Fruit fly (Drosophila melanogaster) whole organism, embryonic: ENCODE results near the gene CG42749.

Source experiments
- Antp ChIP-seq: fragments of 200-800 bp; sonication (Bioruptor generic); optimal IDR thresholded peaks from 3 replicates; lab custom pipeline; 2016; ENCODE audit warnings: missing biosample characterization, missing genetic modification characterization
- CG10147 ChIP-seq: fragments of 200-800 bp; sonication (Bioruptor generic); optimal IDR thresholded peaks from 2 replicates; lab custom pipeline; 2019; ENCODE audit warnings: missing biosample characterization, mild to moderate bottlenecking, missing genetic modification characterization, moderate library complexity
- CG10565 ChIP-seq: fragments of 200-800 bp; sonication (Bioruptor generic); optimal IDR thresholded peaks from 3 replicates; lab custom pipeline; 2016; ENCODE audit warnings: missing biosample characterization, mild to moderate bottlenecking, missing genetic modification characterization
- CG13894 ChIP-seq: fragments of 200-800 bp; sonication (Bioruptor generic); optimal IDR thresholded peaks from 3 replicates; lab custom pipeline; 2018; ENCODE audit warnings: missing biosample characterization, mild to moderate bottlenecking, missing genetic modification characterization, moderate library complexity
- CG15479 ChIP-seq: fragments of 200-800 bp; sonication (Bioruptor generic); optimal IDR thresholded peaks from 3 replicates; lab custom pipeline; 2019; ENCODE audit warnings: missing biosample characterization, mild to moderate bottlenecking, missing genetic modification characterization, moderate library complexity
- CG15514 ChIP-seq: fragments of 200-800 bp; sonication (Bioruptor generic); optimal IDR thresholded peaks from 3 replicates; lab custom pipeline; 2017; ENCODE audit warnings: missing biosample characterization, missing genetic modification characterization, mild to moderate bottlenecking, moderate library complexity, missing genetic modification reagents
- CG17568 ChIP-seq: fragments of 200-800 bp; sonication (Bioruptor generic); optimal IDR thresholded peaks from 2 replicates; lab custom pipeline; 2018; ENCODE audit warnings: missing biosample characterization, mild to moderate bottlenecking, missing genetic modification characterization, moderate library complexity
- CG3065 ChIP-seq: fragments of 200-800 bp; sonication (Bioruptor generic); optimal IDR thresholded peaks from 2 replicates; lab custom pipeline; 2016; ENCODE audit warnings: missing biosample characterization, missing genetic modification characterization
- CG4617 ChIP-seq: fragments of 200-800 bp; sonication (Bioruptor generic); optimal IDR thresholded peaks from 3 replicates; lab custom pipeline; 2016; ENCODE audit warnings: missing biosample characterization, missing genetic modification characterization, borderline replicate concordance
- CG5180 ChIP-seq: fragments of 200-800 bp; sonication (Bioruptor generic); optimal IDR thresholded peaks from 3 replicates; lab custom pipeline; 2017; ENCODE audit warnings: missing biosample characterization, missing genetic modification characterization, mild to moderate bottlenecking, moderate library complexity, missing genetic modification reagents
- CG6272 ChIP-seq: fragments of 200-800 bp; sonication (Bioruptor generic); IDR thresholded peaks from 2 replicates; pipeline ENCODE4 v1.3.6; 2022; ENCODE audit warnings: missing biosample characterization, missing genetic modification characterization
- CG6654 ChIP-seq: fragments of 200-800 bp; sonication (Bioruptor generic); optimal IDR thresholded peaks from 2 replicates; lab custom pipeline; 2017; ENCODE audit warnings: missing biosample characterization, mild to moderate bottlenecking, missing genetic modification characterization
- CG8388 ChIP-seq: fragments of 200-800 bp; sonication (Bioruptor generic); optimal IDR thresholded peaks from 2 replicates; lab custom pipeline; 2019; ENCODE audit warnings: missing biosample characterization, mild to moderate bottlenecking, missing genetic modification characterization, moderate library complexity
- CG8765 ChIP-seq: fragments of 200-800 bp; sonication (Bioruptor generic); IDR thresholded peaks from 2 replicates; pipeline ENCODE4 v1.3.6; 2022; ENCODE audit warnings: missing biosample characterization, missing genetic modification characterization
- CG9215 ChIP-seq: fragments of 200-800 bp; sonication (Bioruptor generic); IDR thresholded peaks from 2 replicates; pipeline ENCODE4 v1.3.6; 2022; ENCODE audit warnings: missing biosample characterization, missing genetic modification characterization
- CG9876 ChIP-seq: fragments of 200-800 bp; sonication (Bioruptor generic); optimal IDR thresholded peaks from 2 replicates; lab custom pipeline; 2016; ENCODE audit warnings: missing biosample characterization, missing genetic modification characterization
- D19A ChIP-seq: fragments of 200-800 bp; optimal IDR thresholded peaks from 3 replicates; lab custom pipeline; 2019; ENCODE audit warnings: missing biosample characterization, mild to moderate bottlenecking, missing genetic modification characterization, moderate library complexity
- Dfd ChIP-seq, 2 experiments: fragments of >200 bp; optimal IDR thresholded peaks; 2 replicates each; lab custom pipeline; 2017; ENCODE audit warnings: missing biosample characterization in 2 of 2, missing genetic modification characterization in 2 of 2
- E2f2 ChIP-seq: fragments of 200-800 bp; sonication (Bioruptor generic); IDR thresholded peaks from 2 replicates; pipeline ENCODE4 v1.3.6; 2022; ENCODE audit warnings: missing biosample characterization, missing genetic modification characterization
- Ets65A ChIP-seq: fragments of 200-800 bp; sonication (Bioruptor generic); peaks from one replicate; lab custom pipeline; 2016; ENCODE audit warnings: missing biosample characterization, missing genetic modification characterization
- Gug ChIP-seq: fragments of 200-800 bp; sonication (Bioruptor generic); IDR thresholded peaks from 4 replicates; pipeline ENCODE4 v1.3.6; 2022; ENCODE audit warnings: missing biosample characterization, missing genetic modification characterization
- HLH3B ChIP-seq: fragments of 200-800 bp; sonication (Bioruptor generic); IDR thresholded peaks from 2 replicates; pipeline ENCODE4 v1.3.6; 2022; ENCODE audit warnings: missing biosample characterization, missing genetic modification characterization
- Hey ChIP-seq: fragments of 200-800 bp; sonication (Bioruptor generic); optimal IDR thresholded peaks from 3 replicates; lab custom pipeline; 2018; ENCODE audit warnings: missing biosample characterization, mild to moderate bottlenecking, missing genetic modification characterization
- Lhr ChIP-seq: fragments of 200-800 bp; sonication (Bioruptor generic); optimal IDR thresholded peaks from 3 replicates; lab custom pipeline; 2017; ENCODE audit warnings: mild to moderate bottlenecking, missing biosample characterization, missing genetic modification reagents, missing genetic modification characterization
- Mad ChIP-seq: fragments of 200-800 bp; sonication (Bioruptor generic); optimal IDR thresholded peaks from 2 replicates; lab custom pipeline; 2016; ENCODE audit warnings: missing biosample characterization, missing genetic modification characterization
- NC2β ChIP-seq: fragments of 200-800 bp; sonication (Bioruptor generic); optimal IDR thresholded peaks from 2 replicates; lab custom pipeline; 2016; ENCODE audit warnings: missing biosample characterization, missing genetic modification characterization
- Rfx ChIP-seq: fragments of 200-800 bp; sonication (Bioruptor generic); IDR thresholded peaks from 2 replicates; pipeline ENCODE4 v1.3.6; 2022; ENCODE audit warnings: missing biosample characterization, missing genetic modification characterization
- Stat92E ChIP-seq, 3 experiments: fragments of >200 bp in 2 of 3; fragments of 200-800 bp in 1 of 3; sonication (Bioruptor generic) in 1 of 3; optimal IDR thresholded peaks; 2 replicates each; lab custom pipeline; 2017 to 2019; ENCODE audit warnings: missing biosample characterization in 3 of 3, missing genetic modification characterization in 3 of 3, mild to moderate bottlenecking in 1 of 3, moderate library complexity in 1 of 3
- Tbp ChIP-seq: fragments of >200 bp; optimal IDR thresholded peaks from 2 replicates; lab custom pipeline; 2018; ENCODE audit warnings: missing biosample characterization, missing genetic modification characterization
- aop ChIP-seq: fragments of 200-800 bp; sonication (Bioruptor generic); IDR thresholded peaks from 2 replicates; pipeline ENCODE4 v1.3.6; 2022; ENCODE audit warnings: missing biosample characterization, missing genetic modification characterization
- ap ChIP-seq: fragments of 200-800 bp; sonication (Bioruptor generic); IDR thresholded peaks from 2 replicates; pipeline ENCODE4 v1.3.6; 2022; ENCODE audit warnings: missing biosample characterization, missing genetic modification characterization
- ara ChIP-seq: fragments of 200-800 bp; sonication (Bioruptor generic); IDR thresholded peaks from 2 replicates; pipeline ENCODE4 v1.3.6; 2022; ENCODE audit warnings: missing biosample characterization, missing genetic modification characterization
- bcd ChIP-seq: fragments of 200-800 bp; sonication (Bioruptor generic); optimal IDR thresholded peaks from 2 replicates; lab custom pipeline; 2017; ENCODE audit warnings: missing biosample characterization, mild to moderate bottlenecking, missing genetic modification characterization
- br ChIP-seq: fragments of >200 bp; optimal IDR thresholded peaks from 2 replicates; lab custom pipeline; 2017
- caup ChIP-seq: fragments of 200-800 bp; sonication (Bioruptor generic); optimal IDR thresholded peaks from 3 replicates; lab custom pipeline; 2017; ENCODE audit warnings: missing biosample characterization, mild to moderate bottlenecking, missing genetic modification characterization, moderate library complexity; ENCODE audit not compliant: severe bottlenecking
- ci ChIP-seq: fragments of 200-800 bp; sonication (Bioruptor generic); IDR thresholded peaks from 3 replicates; pipeline ENCODE4 v1.3.6; 2022; ENCODE audit warnings: missing biosample characterization, missing genetic modification characterization
- dysf ChIP-seq: fragments of 200-800 bp; sonication (Bioruptor generic); IDR thresholded peaks from 3 replicates; pipeline ENCODE4 v1.3.6; 2022; ENCODE audit warnings: missing biosample characterization, missing genetic modification characterization
- ewg ChIP-seq: fragments of 200-800 bp; sonication (Bioruptor generic); optimal IDR thresholded peaks from 3 replicates; lab custom pipeline; 2017; ENCODE audit warnings: mild to moderate bottlenecking, missing biosample characterization, missing genetic modification reagents, missing genetic modification characterization
- hkb ChIP-seq, 2 experiments: fragments of 200-800 bp in 1 of 2; fragments of >200 bp in 1 of 2; sonication (Bioruptor generic) in 1 of 2; IDR thresholded peaks in 1 of 2; optimal IDR thresholded peaks in 1 of 2; 2 replicates each; pipeline versions ENCODE4 v1.3.6 to Lab custom; 2017 to 2022; ENCODE audit warnings: missing biosample characterization in 1 of 2, missing genetic modification characterization in 1 of 2
- klu ChIP-seq: fragments of 200-800 bp; sonication (Bioruptor generic); IDR thresholded peaks from 2 replicates; pipeline ENCODE4 v1.3.6; 2022; ENCODE audit warnings: missing biosample characterization, missing genetic modification characterization
- knrl ChIP-seq: fragments of 200-800 bp; sonication (Bioruptor generic); IDR thresholded peaks from 3 replicates; pipeline ENCODE4 v1.3.6; 2022; ENCODE audit warnings: missing biosample characterization, missing genetic modification characterization; ENCODE audit not compliant: partially characterized antibody
- onecut ChIP-seq: fragments of 200-800 bp; sonication (Bioruptor generic); IDR thresholded peaks from 2 replicates; pipeline ENCODE4 v1.3.6; 2022; ENCODE audit warnings: missing biosample characterization, missing genetic modification characterization
- pum ChIP-seq: fragments of 200-800 bp; sonication (Bioruptor generic); optimal IDR thresholded peaks from 2 replicates; lab custom pipeline; 2016; ENCODE audit warnings: missing biosample characterization, missing genetic modification characterization
- salm ChIP-seq: fragments of 200-800 bp; sonication (Bioruptor generic); optimal IDR thresholded peaks from 2 replicates; lab custom pipeline; 2018; ENCODE audit warnings: missing biosample characterization, mild to moderate bottlenecking, missing genetic modification characterization
- sens ChIP-seq: fragments of 200-800 bp; sonication (Bioruptor generic); peaks from one replicate; lab custom pipeline; 2016; ENCODE audit warnings: missing biosample characterization, missing genetic modification characterization
- sens-2 ChIP-seq: fragments of 200-800 bp; sonication (Bioruptor generic); IDR thresholded peaks from 2 replicates; pipeline ENCODE4 v1.3.6; 2022; ENCODE audit warnings: missing biosample characterization, missing genetic modification characterization
- slp2 ChIP-seq: fragments of 200-800 bp; sonication (Bioruptor generic); optimal IDR thresholded peaks from 2 replicates; lab custom pipeline; 2016; ENCODE audit warnings: missing biosample characterization, missing genetic modification characterization
- stc ChIP-seq: fragments of 200-800 bp; sonication (Bioruptor generic); IDR thresholded peaks from 2 replicates; pipeline ENCODE4 v1.3.6; 2022; ENCODE audit warnings: missing biosample characterization, missing genetic modification characterization
- usp ChIP-seq: fragments of >200 bp; optimal IDR thresholded peaks from 2 replicates; lab custom pipeline; 2017; ENCODE audit warnings: missing biosample characterization, missing genetic modification characterization
- zen2 ChIP-seq: fragments of 200-800 bp; sonication (Bioruptor generic); IDR thresholded peaks from 3 replicates; pipeline ENCODE4 v1.3.6; 2022; ENCODE audit warnings: missing biosample characterization, missing genetic modification characterization; ENCODE audit not compliant: partially characterized antibody

CG42749 gene

dm6 chrX:5349899-5350575 lies 54.2 kb downstream of the CG42749 start (continued):
- no peak for TF ChIP-seq slp2 (GFP tag; lab: Kevin White, UChicago)
- TF ChIP-seq CG15514: no peak
- no peak for TF ChIP-seq CG6272 (GFP tag; lab: Robert Waterston, UW)
- TF ChIP-seq salm (tag; lab: Kevin White, UChicago): no peak
- peak; percentile 41; the same call in 1 of the 4 replicates for TF ChIP-seq Gug (GFP tag; lab: Robert Waterston, UW)
- TF ChIP-seq CG8388 (GFP tag; lab: Kevin White, UChicago): no peak
- TF ChIP-seq sens-2 (GFP tag; lab: Robert Waterston, UW): no peak
- TF ChIP-seq caup (GFP tag; lab: Kevin White, UChicago): no peak
- no peak for TF ChIP-seq CG4617
- no peak for TF ChIP-seq br
- 0 out of 2 replicates have a peak, but pooled peaks have one; percentile 15 for TF ChIP-seq CG9215 (GFP tag; lab: Robert Waterston, UW)
- TF ChIP-seq klu (GFP tag; lab: Robert Waterston, UW): 0 out of 2 replicates have a peak, but pooled peaks have one; percentile 23
- TF ChIP-seq CG5180 (GFP tag; lab: Kevin White, UChicago): no peak
- no peak for TF ChIP-seq sens
- TF ChIP-seq CG3065 (GFP tag; lab: Kevin White, UChicago): no peak
- TF ChIP-seq CG10147: no peak
- TF ChIP-seq aop (GFP tag; lab: Robert Waterston, UW): no peak
- TF ChIP-seq ap (GFP tag; lab: Robert Waterston, UW): no peak
- TF ChIP-seq pum (GFP tag; lab: Kevin White, UChicago): no peak
- TF ChIP-seq Ets65A (GFP tag; lab: Kevin White, UChicago): no peak
- no peak for TF ChIP-seq CG9876
- no peak for TF ChIP-seq NC2β (GFP tag; lab: Kevin White, UChicago)
- no peak for TF ChIP-seq hkb (optimal IDR thresholded peaks at IDR 0.05; lab: Kevin White, UChicago)
- no peak for TF ChIP-seq hkb (GFP tag; IDR thresholded peaks at IDR 0.05; lab: Robert Waterston, UW)
- TF ChIP-seq onecut: no peak
- no peak for TF ChIP-seq E2f2
- no peak for TF ChIP-seq CG10565 (GFP tag; lab: Kevin White, UChicago)
- TF ChIP-seq dysf (GFP tag; lab: Robert Waterston, UW): peak; percentile 33; the same call in 1 of the 3 replicates
- TF ChIP-seq Stat92E (GFP tag; optimal IDR thresholded peaks at IDR 0.05; lab: Kevin White, UChicago): no peak
- no peak for TF ChIP-seq CG17568 (GFP tag; lab: Kevin White, UChicago)
- no peak for TF ChIP-seq usp (GFP tag; lab: Kevin White, UChicago)
- TF ChIP-seq zen2 (GFP tag; lab: Robert Waterston, UW): no peak
- no peak for TF ChIP-seq D19A (tag; lab: Kevin White, UChicago)
- TF ChIP-seq HLH3B: peak; percentile 48; the same call in 1 of the 2 replicates
- no peak for TF ChIP-seq CG15479 (GFP tag; lab: Kevin White, UChicago)
- TF ChIP-seq CG6654 (GFP tag; lab: Kevin White, UChicago): no peak
- no peak for TF ChIP-seq Mad (GFP tag; lab: Kevin White, UChicago)
- TF ChIP-seq stc: no peak
- TF ChIP-seq ci: peak; percentile 51; the same call in 1 of the 3 replicates
- TF ChIP-seq Tbp (GFP tag; lab: Kevin White, UChicago): no peak
- no peak for TF ChIP-seq Hey
- TF ChIP-seq knrl (GFP tag; lab: Robert Waterston, UW): no peak
- 0 out of 2 replicates have a peak, but pooled peaks have one; percentile 18 for TF ChIP-seq Rfx (GFP tag; lab: Robert Waterston, UW)
- no peak for TF ChIP-seq CG13894 (tag; lab: Kevin White, UChicago)
- TF ChIP-seq Lhr (GFP tag; lab: Kevin White, UChicago): no peak
- TF ChIP-seq CG8765 (GFP tag; lab: Robert Waterston, UW): no peak
- peak in 1 of 2 experiments; percentile 76 for TF ChIP-seq Dfd (GFP tag; optimal IDR thresholded peaks at IDR 0.05; lab: Kevin White, UChicago)
- TF ChIP-seq bcd: no peak
- 0 out of 2 replicates have a peak, but pooled peaks have one; percentile 38 for TF ChIP-seq ara (GFP tag; lab: Robert Waterston, UW)
- no peak for TF ChIP-seq Antp (GFP tag; lab: Kevin White, UChicago)
- TF ChIP-seq ewg (GFP tag; lab: Kevin White, UChicago): peak; percentile 13
